Worm (Caenorhabditis elegans): ENCODE results near the gene C39H7.4.

C39H7.4 gene

DNA sequence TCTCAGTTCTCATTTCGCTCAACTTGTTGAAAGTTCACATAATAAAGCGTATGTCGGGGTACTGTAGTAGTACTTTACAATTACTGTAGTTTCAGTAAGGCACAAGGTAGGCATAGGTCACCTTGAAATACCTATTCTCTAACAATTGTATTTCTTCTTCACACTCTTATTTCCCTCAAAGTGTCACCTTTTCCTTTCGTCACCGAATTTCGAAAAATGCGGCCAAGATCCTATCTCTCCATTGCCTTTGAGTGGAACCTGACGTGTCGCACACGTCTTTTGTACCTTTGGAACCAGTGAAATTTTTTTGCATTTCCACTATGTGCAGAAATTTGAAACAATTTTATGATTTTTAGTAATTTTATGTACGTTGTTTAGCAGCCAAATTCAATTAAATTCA is 50.1 kb downstream of the C39H7.4 start:
- TF ChIP-seq unc-55 (GFP tag; optimal IDR thresholded peaks at IDR 0.05) = no peak
- no peak for TF ChIP-seq sox-2 (GFP tag; IDR thresholded peaks at IDR 0.05)
- no peak for TF ChIP-seq syd-9 (tag; optimal IDR thresholded peaks at IDR 0.05)
- no peak for TF ChIP-seq C08G9.2 (tag; optimal IDR thresholded peaks at IDR 0.05)
- TF ChIP-seq elt-2 (tag; optimal IDR thresholded peaks at IDR 0.05) = no peak
- no peak for TF ChIP-seq ets-4 (tag; optimal IDR thresholded peaks at IDR 0.05)
- TF ChIP-seq zip-5 (tag; optimal IDR thresholded peaks at IDR 0.05) = no peak
- TF ChIP-seq ceh-22 (tag; optimal IDR thresholded peaks at IDR 0.05) = no peak
- TF ChIP-seq madf-2 (tag; optimal IDR thresholded peaks at IDR 0.05) = no peak
- no peak for TF ChIP-seq C38D4.7 (GFP tag; optimal IDR thresholded peaks at IDR 0.05)
- TF ChIP-seq ceh-9 (tag; optimal IDR thresholded peaks at IDR 0.05) = no peak
- TF ChIP-seq gmeb-2 (tag; optimal IDR thresholded peaks at IDR 0.05) = no peak
- TF ChIP-seq hlh-15 (tag; optimal IDR thresholded peaks at IDR 0.05) = no peak
- no peak for TF ChIP-seq odd-2 (tag; optimal IDR thresholded peaks at IDR 0.05)
- TF ChIP-seq Y22D7AL.16 (tag; optimal IDR thresholded peaks at IDR 0.05) = no peak
- TF ChIP-seq ceh-31 (tag; optimal IDR thresholded peaks at IDR 0.05) = no peak
- no peak for TF ChIP-seq hlh-6 (tag; optimal IDR thresholded peaks at IDR 0.05)
- no peak for TF ChIP-seq K09A11.1 (tag; optimal IDR thresholded peaks at IDR 0.05; ENCODE audit: insufficient read depth)

DNA sequence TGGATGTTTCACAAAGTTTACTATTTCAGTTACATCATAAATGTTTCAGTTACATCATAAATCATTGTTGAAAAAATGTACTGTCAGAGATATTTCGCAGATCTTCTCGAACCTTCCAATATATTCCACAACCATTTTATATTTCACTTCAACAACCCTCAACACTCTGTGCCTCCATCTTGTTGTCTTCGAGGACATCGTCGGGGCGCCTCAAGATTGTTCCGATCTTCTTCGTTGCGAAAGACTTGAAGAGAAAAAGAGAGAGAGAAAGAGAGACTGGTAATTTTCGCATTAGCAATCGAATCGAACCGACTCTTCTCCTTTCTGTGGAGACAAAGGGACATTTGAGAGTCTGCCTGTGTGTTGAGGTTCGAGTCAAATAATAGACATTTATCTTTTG is 51.1 kb downstream of the C39H7.4 start:
- no peak for TF ChIP-seq ref-2 (tag; optimal IDR thresholded peaks at IDR 0.05)
